Worm (Caenorhabditis elegans): ENCODE results near the gene col-13.

The col-13 gene

ce11 chrV:10421802-10422201 lies at the start of gene col-13:
col-13 (minus strand) TSS chrV:10421902.
- no peak for TF ChIP-seq unc-62 (GFP tag; optimal IDR thresholded peaks at IDR 0.05)

ce11 chrV:10471007-10471406 lies 49.3 kb upstream of the col-13 start:
- no peak for TF ChIP-seq unc-62 (GFP tag; optimal IDR thresholded peaks at IDR 0.05)

DNA sequence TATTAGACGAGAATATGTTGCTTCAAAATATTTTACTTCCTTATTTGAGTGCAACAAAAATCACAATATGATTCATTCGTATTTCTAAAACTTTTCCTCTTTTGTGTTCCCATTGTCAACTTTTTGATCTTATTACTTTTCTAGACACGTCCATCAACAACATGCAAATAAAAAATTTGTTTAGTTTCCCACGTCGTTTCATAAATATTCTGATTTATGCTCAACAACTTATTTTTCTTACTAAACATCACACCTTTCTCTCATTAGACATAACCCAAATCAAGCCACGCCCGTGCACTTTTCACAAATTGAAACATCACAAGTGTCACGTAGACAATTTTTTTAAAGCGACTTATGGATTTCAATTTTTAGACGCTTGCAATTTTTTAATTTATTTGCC lies 48.1 kb upstream of the col-13 start:
- TF ChIP-seq unc-62 (GFP tag; optimal IDR thresholded peaks at IDR 0.05): no peak

DNA sequence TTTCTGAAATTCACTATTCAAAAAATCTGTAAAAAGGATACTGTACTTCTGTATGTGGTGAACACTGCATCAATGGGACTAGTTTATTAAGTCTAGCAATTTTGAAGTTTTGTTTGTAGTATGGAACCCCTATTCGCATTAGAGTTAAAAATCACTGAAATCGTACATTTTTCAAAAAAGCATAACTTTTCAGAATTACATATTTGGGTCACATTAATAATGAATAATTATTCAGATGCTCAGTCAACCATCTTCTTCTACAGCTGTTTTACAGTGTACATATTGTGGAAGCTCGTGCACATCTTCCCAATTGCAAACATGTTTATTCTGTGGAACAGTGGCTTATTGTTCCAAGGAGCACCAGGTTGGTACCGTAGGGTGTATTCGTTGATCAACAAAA lies 47.0 kb upstream of the col-13 start:
- no peak for TF ChIP-seq unc-62 (GFP tag; optimal IDR thresholded peaks at IDR 0.05)

DNA sequence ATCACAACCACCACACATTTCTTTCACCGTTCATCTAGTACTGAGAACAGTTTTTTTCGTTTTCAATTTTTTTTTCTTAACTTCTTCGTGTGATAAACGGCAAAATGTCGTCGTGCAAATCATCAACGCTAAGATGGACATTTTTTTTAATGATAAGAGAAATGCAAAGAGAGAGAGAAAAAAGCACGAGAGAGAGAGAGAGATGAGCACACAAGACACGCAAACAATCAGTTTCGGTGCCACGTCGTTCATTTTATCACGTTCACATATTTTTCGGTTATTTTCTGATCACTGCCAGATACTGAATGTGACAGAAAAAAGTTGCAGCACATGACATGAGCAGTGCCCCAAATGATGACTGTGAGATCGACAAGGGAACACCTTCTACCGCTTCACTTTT lies 46.5 kb upstream of the col-13 start, which contains the start of gene egl-9:
Gene egl-9 (plus strand): TSS at position 328 of the 400 bp plus-strand sequence.
- TF ChIP-seq unc-62 (GFP tag; optimal IDR thresholded peaks at IDR 0.05): no peak

ce11 chrV:10467659-10468058 lies 46.0 kb upstream of the col-13 start:
- TF ChIP-seq unc-62 (GFP tag; optimal IDR thresholded peaks at IDR 0.05): no peak

DNA sequence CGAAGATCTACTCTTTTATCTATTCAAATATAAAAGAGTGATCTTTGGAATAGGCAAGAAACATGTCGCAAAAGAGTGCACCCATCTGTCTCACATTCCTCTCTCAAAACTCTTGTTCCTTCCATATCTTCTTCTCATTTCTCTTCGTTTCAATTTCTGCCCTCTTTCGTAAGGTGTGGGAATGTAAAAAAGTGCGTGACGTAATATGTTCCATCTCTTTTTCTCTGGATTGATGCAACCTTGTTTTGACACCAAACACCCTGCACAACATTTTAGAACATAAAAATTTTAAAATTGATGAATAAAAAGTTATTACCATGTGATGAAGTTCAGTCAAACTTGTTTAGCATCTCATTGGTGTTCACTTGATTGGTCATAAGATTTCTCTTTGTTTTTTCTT lies 45.4 kb upstream of the col-13 start:
- no peak for TF ChIP-seq unc-62 (GFP tag; optimal IDR thresholded peaks at IDR 0.05)

ce11 chrV:10466607-10467092 lies 44.9 kb upstream of the col-13 start:
- TF ChIP-seq unc-62 (GFP tag; optimal IDR thresholded peaks at IDR 0.05): no peak

- TF ChIP-seq unc-62 (GFP tag; optimal IDR thresholded peaks at IDR 0.05): no peak
These were observed 43.8 kb upstream of the col-13 start for ce11 chrV:10465478-10465877.

- TF ChIP-seq unc-62 (GFP tag; optimal IDR thresholded peaks at IDR 0.05): no peak
These were observed 43.0 kb upstream of the col-13 start for ce11 chrV:10464746-10465145.

ce11 chrV:10464160-10464559 lies 42.5 kb upstream of the col-13 start:
- no peak for TF ChIP-seq unc-62 (GFP tag; optimal IDR thresholded peaks at IDR 0.05)

DNA sequence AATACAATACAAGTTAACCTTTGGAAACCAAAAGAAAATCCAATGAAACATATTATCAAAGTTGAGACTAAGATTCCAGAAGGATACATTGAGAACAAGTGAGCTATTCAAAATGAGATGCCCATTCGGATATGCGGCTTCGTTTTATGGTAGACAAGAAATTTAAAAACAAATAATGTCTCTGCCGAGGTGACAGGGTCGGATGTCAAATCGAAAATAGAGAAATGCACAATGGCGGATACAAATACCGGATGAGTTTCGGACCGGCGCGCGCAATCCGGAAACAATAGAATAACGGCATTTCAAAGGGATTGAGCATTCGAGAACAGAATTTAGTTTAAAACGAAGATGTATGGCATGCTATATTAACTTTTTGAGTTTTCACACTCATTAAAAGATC lies 41.6 kb upstream of the col-13 start, which contains the start of gene F22E12.3:
Gene F22E12.3 (minus strand): TSS at position 101 of the 400 bp plus-strand sequence.
- no peak for TF ChIP-seq unc-62 (GFP tag; optimal IDR thresholded peaks at IDR 0.05)

ce11 chrV:10462066-10462465 lies 40.4 kb upstream of the col-13 start, which contains the start of gene chw-1:
chw-1 (plus strand) TSS chrV:10462282.
- TF ChIP-seq unc-62 (GFP tag; optimal IDR thresholded peaks at IDR 0.05): no peak

DNA sequence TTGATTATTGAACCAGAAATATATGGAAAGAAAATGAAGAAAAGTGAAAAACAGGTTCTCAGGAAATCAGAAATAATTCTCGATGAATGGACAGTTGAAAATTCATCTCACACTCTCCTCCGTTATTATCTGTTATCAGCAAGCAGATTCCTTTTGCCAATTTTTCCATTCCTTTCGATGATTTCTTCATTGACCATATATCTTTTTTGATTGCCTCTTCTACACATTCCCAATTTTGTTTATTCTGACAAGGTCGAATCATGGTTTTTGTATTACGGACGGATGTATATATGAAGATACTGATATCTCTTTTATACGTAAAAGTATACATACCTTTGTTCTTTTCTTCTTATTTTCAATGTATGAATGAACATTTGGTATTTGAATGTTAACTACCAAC lies 39.0 kb upstream of the col-13 start:
- TF ChIP-seq unc-62 (GFP tag; optimal IDR thresholded peaks at IDR 0.05): no peak

ce11 chrV:10457247-10457646 lies 35.5 kb upstream of the col-13 start, which contains the start of gene F22E12.1:
F22E12.1 (minus strand) TSS chrV:10457347.
- TF ChIP-seq unc-62 (GFP tag; optimal IDR thresholded peaks at IDR 0.05): no peak

DNA sequence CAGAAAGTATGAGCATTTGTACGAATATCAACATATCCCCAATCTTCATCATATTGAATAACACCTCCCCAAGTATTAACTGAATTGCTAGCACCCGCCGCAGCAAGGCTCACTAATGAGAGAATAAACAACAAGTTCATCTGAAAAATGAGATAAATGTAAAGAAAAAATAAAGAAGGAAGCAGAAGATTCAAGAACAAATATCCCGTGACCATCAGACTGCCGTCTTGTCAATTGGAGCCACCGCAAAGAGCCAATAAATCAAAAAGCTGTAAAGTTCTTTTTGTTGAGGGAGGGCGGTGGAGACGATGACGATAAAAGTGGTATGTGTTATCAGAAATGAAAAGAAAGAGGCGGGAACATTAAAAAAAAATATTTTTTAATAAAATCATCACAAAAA lies 31.8 kb upstream of the col-13 start, which contains the start of gene Y32F6A.5:
Gene Y32F6A.5 (minus strand): TSS at position 140 of the 400 bp plus-strand sequence.
- no peak for TF ChIP-seq unc-62 (GFP tag; optimal IDR thresholded peaks at IDR 0.05)

- TF ChIP-seq unc-62 (GFP tag; optimal IDR thresholded peaks at IDR 0.05): no peak
These were observed 19.7 kb upstream of the col-13 start, which contains the start of gene pap-1 for ce11 chrV:10441135-10442024. pap-1 (plus strand) TSS chrV:10441974.

All from whole organism, dauer.